Fruit fly (Drosophila melanogaster) whole organism, embryonic: ENCODE data around the gene mib2.

Experiments
- B-H1 ChIP-seq: fragments of 200-800 bp; sonication (Bioruptor generic); IDR thresholded peaks from 3 replicates; pipeline ENCODE4 v1.3.6; 2022; ENCODE audit warnings: missing biosample characterization, missing genetic modification characterization
- Bdp1 ChIP-seq: fragments of 200-800 bp; sonication (Bioruptor generic); optimal IDR thresholded peaks from 3 replicates; lab custom pipeline; 2016; ENCODE audit warnings: missing biosample characterization, missing genetic modification characterization
- CG12104 ChIP-seq: fragments of 200-800 bp; sonication (Bioruptor generic); optimal IDR thresholded peaks from 3 replicates; lab custom pipeline; 2016; ENCODE audit warnings: missing biosample characterization, missing genetic modification characterization
- CG12299 ChIP-seq: fragments of 200-800 bp; sonication (Bioruptor generic); optimal IDR thresholded peaks from 2 replicates; lab custom pipeline; 2018; ENCODE audit warnings: missing biosample characterization, mild to moderate bottlenecking, missing genetic modification characterization
- CG12942 ChIP-seq: fragments of 200-800 bp; sonication (Bioruptor generic); optimal IDR thresholded peaks from 3 replicates; lab custom pipeline; 2016; ENCODE audit warnings: missing biosample characterization, missing genetic modification characterization
- CG13624 ChIP-seq: fragments of 200-800 bp; sonication (Bioruptor generic); optimal IDR thresholded peaks from 2 replicates; lab custom pipeline; 2016; ENCODE audit warnings: missing biosample characterization, missing genetic modification characterization
- CG14860 ChIP-seq: fragments of 200-800 bp; sonication (Bioruptor generic); IDR thresholded peaks from 3 replicates; pipeline ENCODE4 v1.3.6; 2022; ENCODE audit warnings: missing biosample characterization, missing genetic modification characterization; ENCODE audit not compliant: partially characterized antibody
- CG16863 ChIP-seq: fragments of 200-800 bp; sonication (Bioruptor generic); optimal IDR thresholded peaks from 3 replicates; lab custom pipeline; 2016; ENCODE audit warnings: missing biosample characterization, missing genetic modification characterization
- CG17802 ChIP-seq: fragments of 200-800 bp; sonication (Bioruptor generic); optimal IDR thresholded peaks from 2 replicates; lab custom pipeline; 2018; ENCODE audit warnings: missing biosample characterization, mild to moderate bottlenecking, missing genetic modification characterization, moderate library complexity
- CG17912 ChIP-seq: fragments of 200-800 bp; sonication (Bioruptor generic); optimal IDR thresholded peaks from 2 replicates; lab custom pipeline; 2018; ENCODE audit warnings: missing biosample characterization, mild to moderate bottlenecking, missing genetic modification characterization
- CG18619 ChIP-seq: fragments of 200-800 bp; sonication (Bioruptor generic); optimal IDR thresholded peaks from 3 replicates; lab custom pipeline; 2017; ENCODE audit warnings: missing biosample characterization, mild to moderate bottlenecking, missing genetic modification characterization
- CG31365 ChIP-seq: fragments of 200-800 bp; sonication (Bioruptor generic); optimal IDR thresholded peaks from 2 replicates; lab custom pipeline; 2018; ENCODE audit warnings: missing biosample characterization, mild to moderate bottlenecking, missing genetic modification characterization
- CG32767 ChIP-seq: fragments of 200-800 bp; sonication (Bioruptor generic); IDR thresholded peaks from 2 replicates; pipeline ENCODE4 v1.3.6; 2022; ENCODE audit warnings: missing biosample characterization, missing genetic modification characterization
- CG33213 ChIP-seq: fragments of 200-800 bp; sonication (Bioruptor generic); optimal IDR thresholded peaks from 3 replicates; lab custom pipeline; 2016; ENCODE audit warnings: missing biosample characterization, missing genetic modification characterization
- CG34422 ChIP-seq: fragments of 200-800 bp; sonication (Bioruptor generic); IDR thresholded peaks from 3 replicates; pipeline ENCODE4 v1.3.6; 2022; ENCODE audit warnings: missing biosample characterization, missing genetic modification characterization
- CG42726 ChIP-seq: fragments of 200-800 bp; sonication (Bioruptor generic); IDR thresholded peaks from 2 replicates; pipeline ENCODE4 v1.3.6; 2022; ENCODE audit warnings: missing biosample characterization, missing genetic modification characterization; ENCODE audit not compliant: partially characterized antibody
- CG4730 ChIP-seq: fragments of 200-800 bp; sonication (Bioruptor generic); IDR thresholded peaks from 2 replicates; pipeline ENCODE4 v1.3.6; 2022; ENCODE audit warnings: missing biosample characterization, missing genetic modification characterization
- CG8478 ChIP-seq: fragments of >200 bp; optimal IDR thresholded peaks from 2 replicates; lab custom pipeline; 2018
- Fer1 ChIP-seq: fragments of 200-800 bp; sonication (Bioruptor generic); optimal IDR thresholded peaks from 2 replicates; lab custom pipeline; 2017; ENCODE audit warnings: missing biosample characterization, mild to moderate bottlenecking, missing genetic modification characterization
- Fer3 ChIP-seq: fragments of 200-800 bp; sonication (Bioruptor generic); optimal IDR thresholded peaks from 2 replicates; lab custom pipeline; 2018; ENCODE audit warnings: missing biosample characterization, mild to moderate bottlenecking, missing genetic modification characterization, moderate library complexity
- HLH4C ChIP-seq: fragments of 200-800 bp; sonication (Bioruptor generic); IDR thresholded peaks from 3 replicates; pipeline ENCODE4 v1.3.6; 2022; ENCODE audit warnings: missing biosample characterization, missing genetic modification characterization; ENCODE audit not compliant: partially characterized antibody
- HLHmδ ChIP-seq: fragments of 200-800 bp; sonication (Bioruptor generic); optimal IDR thresholded peaks from 2 replicates; lab custom pipeline; 2018; ENCODE audit warnings: missing biosample characterization, mild to moderate bottlenecking, missing genetic modification characterization, moderate library complexity
- Hmx ChIP-seq: fragments of 200-800 bp; sonication (Bioruptor generic); optimal IDR thresholded peaks from 2 replicates; lab custom pipeline; 2016; ENCODE audit warnings: missing biosample characterization, missing genetic modification characterization
- Mrtf ChIP-seq: fragments of 200-800 bp; sonication (Bioruptor generic); IDR thresholded peaks from 3 replicates; pipeline ENCODE4 v1.3.6; 2022; ENCODE audit warnings: missing biosample characterization, missing genetic modification characterization
- Opbp ChIP-seq: fragments of 200-800 bp; sonication (Bioruptor generic); IDR thresholded peaks from 3 replicates; pipeline ENCODE4 v1.3.6; 2022; ENCODE audit warnings: missing biosample characterization, missing genetic modification characterization; ENCODE audit not compliant: partially characterized antibody
- Pdp1 ChIP-seq, 2 experiments: fragments of 200-800 bp; sonication (Bioruptor generic); optimal IDR thresholded peaks; 3 replicates each; lab custom pipeline; 2016; ENCODE audit warnings: missing biosample characterization in 2 of 2, missing genetic modification characterization in 2 of 2, mild to moderate bottlenecking in 1 of 2, moderate library complexity in 1 of 2
- Side ChIP-seq: fragments of 200-800 bp; sonication (Bioruptor generic); optimal IDR thresholded peaks from 2 replicates; lab custom pipeline; 2016; ENCODE audit warnings: missing biosample characterization, missing genetic modification characterization
- Sry-δ ChIP-seq: fragments of 200-800 bp; sonication (Bioruptor generic); optimal IDR thresholded peaks from 2 replicates; lab custom pipeline; 2016; ENCODE audit warnings: missing biosample characterization, missing genetic modification characterization
- abd-A ChIP-seq: fragments of 200-800 bp; sonication (Bioruptor generic); optimal IDR thresholded peaks from 3 replicates; lab custom pipeline; 2019; ENCODE audit warnings: missing biosample characterization, mild to moderate bottlenecking, missing genetic modification characterization, moderate library complexity
- ara ChIP-seq: fragments of 200-800 bp; sonication (Bioruptor generic); IDR thresholded peaks from 2 replicates; pipeline ENCODE4 v1.3.6; 2022; ENCODE audit warnings: missing biosample characterization, missing genetic modification characterization
- cg ChIP-seq: fragments of 200-800 bp; sonication (Bioruptor generic); optimal IDR thresholded peaks from 3 replicates; lab custom pipeline; 2019; ENCODE audit warnings: missing biosample characterization, mild to moderate bottlenecking, missing genetic modification characterization, moderate library complexity
- corto ChIP-seq: fragments of 200-800 bp; sonication (Bioruptor generic); optimal IDR thresholded peaks from 2 replicates; lab custom pipeline; 2016; ENCODE audit warnings: missing biosample characterization, mild to moderate bottlenecking, missing genetic modification characterization, moderate library complexity
- dmrt11E ChIP-seq: fragments of 200-800 bp; sonication (Bioruptor generic); optimal IDR thresholded peaks from 3 replicates; lab custom pipeline; 2018; ENCODE audit warnings: missing biosample characterization, mild to moderate bottlenecking, missing genetic modification characterization, moderate library complexity
- emc ChIP-seq: fragments of 200-800 bp; sonication (Bioruptor generic); optimal IDR thresholded peaks from 2 replicates; lab custom pipeline; 2016; ENCODE audit warnings: missing biosample characterization, missing genetic modification characterization
- fd102C ChIP-seq: fragments of 200-800 bp; sonication (Bioruptor generic); optimal IDR thresholded peaks from 2 replicates; lab custom pipeline; 2018; ENCODE audit warnings: missing biosample characterization, mild to moderate bottlenecking, missing genetic modification characterization, moderate library complexity
- ham ChIP-seq: fragments of 200-800 bp; sonication (Bioruptor generic); IDR thresholded peaks from 2 replicates; pipeline ENCODE4 v1.3.6; 2022; ENCODE audit warnings: missing biosample characterization, missing genetic modification characterization
- ind ChIP-seq: fragments of 200-800 bp; sonication (Bioruptor generic); optimal IDR thresholded peaks from 3 replicates; lab custom pipeline; 2016; ENCODE audit warnings: missing biosample characterization, missing genetic modification characterization
- lab ChIP-seq: fragments of 200-800 bp; sonication (Bioruptor generic); optimal IDR thresholded peaks from 3 replicates; lab custom pipeline; 2017; ENCODE audit warnings: missing biosample characterization, missing genetic modification characterization, mild to moderate bottlenecking, moderate library complexity, missing genetic modification reagents
- lov ChIP-seq, 2 experiments: fragments of 200-800 bp in 1 of 2; fragments of >200 bp in 1 of 2; sonication (Bioruptor generic) in 1 of 2; IDR thresholded peaks in 1 of 2; optimal IDR thresholded peaks in 1 of 2; 2 replicates in 1 of 2; 3 replicates in 1 of 2; pipeline versions ENCODE4 v1.3.6 to Lab custom; 2017 to 2022; ENCODE audit warnings: missing biosample characterization in 1 of 2, missing genetic modification characterization in 1 of 2
- maf-S ChIP-seq: fragments of 200-800 bp; sonication (Bioruptor generic); optimal IDR thresholded peaks from 2 replicates; lab custom pipeline; 2016; ENCODE audit warnings: missing biosample characterization, missing genetic modification characterization
- nom ChIP-seq: fragments of 200-800 bp; sonication (Bioruptor generic); optimal IDR thresholded peaks from 2 replicates; lab custom pipeline; 2017; ENCODE audit warnings: missing biosample characterization, missing genetic modification characterization, mild to moderate bottlenecking, moderate library complexity, missing genetic modification reagents
- peb ChIP-seq: fragments of 200-800 bp; sonication (Bioruptor generic); IDR thresholded peaks from 2 replicates; pipeline ENCODE4 v1.3.6; 2022; ENCODE audit warnings: missing biosample characterization, missing genetic modification characterization
- pfk ChIP-seq: fragments of 200-800 bp; sonication (Bioruptor generic); optimal IDR thresholded peaks from 2 replicates; lab custom pipeline; 2018; ENCODE audit warnings: missing biosample characterization, mild to moderate bottlenecking, missing genetic modification characterization, moderate library complexity
- sd ChIP-seq: fragments of 200-800 bp; sonication (Bioruptor generic); optimal IDR thresholded peaks from 3 replicates; lab custom pipeline; 2018; ENCODE audit warnings: missing biosample characterization, mild to moderate bottlenecking, missing genetic modification characterization, moderate library complexity
- tgo ChIP-seq: fragments of 200-800 bp; sonication (Bioruptor generic); IDR thresholded peaks from 3 replicates; pipeline ENCODE4 v1.3.6; 2022; ENCODE audit warnings: missing biosample characterization, missing genetic modification characterization
- tll ChIP-seq, 2 experiments: fragments of 200-800 bp in 1 of 2; fragments of >200 bp in 1 of 2; sonication (Bioruptor generic) in 1 of 2; optimal IDR thresholded peaks; 2 replicates each; lab custom pipeline; 2017 to 2019; ENCODE audit warnings: missing biosample characterization in 2 of 2, missing genetic modification characterization in 2 of 2, mild to moderate bottlenecking in 1 of 2, moderate library complexity in 1 of 2
- toy ChIP-seq: fragments of 200-800 bp; sonication (Bioruptor generic); IDR thresholded peaks from 2 replicates; pipeline ENCODE4 v1.3.6; 2022; ENCODE audit warnings: missing biosample characterization, missing genetic modification characterization
- zen2 ChIP-seq: fragments of 200-800 bp; sonication (Bioruptor generic); IDR thresholded peaks from 3 replicates; pipeline ENCODE4 v1.3.6; 2022; ENCODE audit warnings: missing biosample characterization, missing genetic modification characterization; ENCODE audit not compliant: partially characterized antibody

Gene mib2

DNA sequence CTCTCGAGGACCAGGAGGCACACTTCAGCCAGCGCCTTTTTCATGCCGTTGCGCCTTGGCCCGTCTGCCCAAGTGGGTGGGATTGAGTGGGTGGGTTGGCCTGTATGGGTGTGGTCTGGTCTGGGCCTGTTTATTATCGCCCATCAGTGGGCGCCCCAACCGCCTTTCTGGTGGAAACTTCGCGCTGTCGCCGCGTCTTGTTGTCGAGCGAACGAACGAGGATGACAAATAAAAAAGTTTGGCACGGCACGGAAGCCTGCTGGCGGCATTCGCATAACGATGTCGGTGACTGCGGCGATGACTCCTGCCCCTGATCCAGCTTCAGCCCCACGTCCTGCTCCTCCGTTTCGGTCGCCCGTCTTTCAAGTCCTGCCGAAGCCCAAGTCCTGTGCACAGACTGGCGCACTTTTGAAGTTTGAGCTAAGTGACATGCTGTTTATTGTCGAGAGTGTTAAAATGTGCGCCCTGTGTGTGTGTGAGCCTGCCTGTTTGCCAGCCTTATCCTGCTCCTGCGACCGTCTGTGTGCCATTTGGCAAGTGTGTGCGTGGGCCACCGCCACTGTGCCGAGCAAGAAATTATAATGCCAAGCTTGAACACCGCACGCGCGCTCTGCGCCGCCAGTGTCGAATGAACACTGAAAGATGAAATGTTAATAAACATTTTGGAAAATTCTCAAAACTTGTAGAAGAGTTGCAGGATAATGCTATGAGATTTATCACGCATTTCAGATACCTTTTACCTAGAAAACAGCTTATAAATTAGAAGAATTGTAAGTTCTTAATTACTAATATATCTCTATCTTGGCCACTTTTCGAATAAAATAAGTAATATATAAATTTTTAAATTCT lies 20.0 kb upstream of the mib2 start (continued):
- TF ChIP-seq fd102C (GFP tag; lab: Kevin White, UChicago) (no peak), HLHmδ (GFP tag; lab: Kevin White, UChicago) (no peak), Bdp1 (GFP tag; lab: Kevin White, UChicago) (no peak), CG12942 (GFP tag; lab: Kevin White, UChicago) (peak; percentile 15), CG17802 (tag; lab: Kevin White, UChicago) (no peak), ara (no peak; the same call in 1 of the 2 replicates), CG8478 (lab: Kevin White, UChicago) (no peak), Opbp (GFP tag; lab: Robert Waterston, UW) (no peak), HLH4C (GFP tag; lab: Robert Waterston, UW) (no peak), Side (no peak), peb (GFP tag; lab: Robert Waterston, UW) (no peak), CG34422 (GFP tag; lab: Robert Waterston, UW) (peak; percentile 50; the same call in 1 of the 3 replicates), toy (GFP tag; lab: Robert Waterston, UW) (no peak), CG32767 (GFP tag; lab: Robert Waterston, UW) (peak; percentile 61; the same call in 1 of the 2 replicates), corto (GFP tag; lab: Kevin White, UChicago) (no peak), Fer1 (GFP tag; lab: Kevin White, UChicago) (peak; percentile 91), CG16863 (no peak), lov (optimal IDR thresholded peaks at IDR 0.05; lab: Kevin White, UChicago) (no peak), lov (GFP tag; IDR thresholded peaks at IDR 0.05; lab: Robert Waterston, UW) (no peak), ind (GFP tag; lab: Kevin White, UChicago) (peak; percentile 58), CG42726 (GFP tag; lab: Robert Waterston, UW) (no peak), maf-S (GFP tag; lab: Kevin White, UChicago) (no peak), CG31365 (tag; lab: Kevin White, UChicago) (no peak), B-H1 (GFP tag; lab: Robert Waterston, UW) (no peak), Sry-δ (no peak), CG12104 (peak; percentile 49), ham (GFP tag; lab: Robert Waterston, UW) (no peak), CG17912 (GFP tag; lab: Kevin White, UChicago) (peak; percentile 15), lab (GFP tag; lab: Kevin White, UChicago) (peak; percentile 90), sd (tag; lab: Kevin White, UChicago) (no peak), Mrtf (GFP tag; lab: Robert Waterston, UW) (0 out of 3 replicates have a peak, but pooled peaks have one; percentile 30), zen2 (no peak), emc (GFP tag; lab: Kevin White, UChicago) (no peak), abd-A (tag; lab: Kevin White, UChicago) (peak; percentile 96), CG18619 (peak; percentile 83), cg (GFP tag; lab: Kevin White, UChicago) (no peak), CG14860 (GFP tag; lab: Robert Waterston, UW) (no peak), dmrt11E (no peak), tll (GFP tag; optimal IDR thresholded peaks at IDR 0.05; lab: Kevin White, UChicago) (no peak), CG13624 (GFP tag; lab: Kevin White, UChicago) (no peak), CG33213 (GFP tag; lab: Kevin White, UChicago) (no peak), CG4730 (GFP tag; lab: Robert Waterston, UW) (peak; percentile 16; the same call in 1 of the 2 replicates), nom (GFP tag; lab: Kevin White, UChicago) (peak; percentile 18), Hmx (GFP tag; lab: Kevin White, UChicago) (no peak), CG12299 (tag; lab: Kevin White, UChicago) (peak; percentile 74), Pdp1 (GFP tag; optimal IDR thresholded peaks at IDR 0.05; lab: Kevin White, UChicago) (peak; percentile 17 to 22), Fer3 (tag; lab: Kevin White, UChicago) (peak; percentile 80), tgo (peak; percentile 48; the same call in 1 of the 3 replicates), pfk (no peak)
